Fruit fly (Drosophila melanogaster) whole organism, embryonic: Measurements from ENCODE around the gene cold.

Experiments
- Asciz ChIP-seq: fragments of 200-800 bp; sonication (Bioruptor generic); optimal IDR thresholded peaks from 2 replicates; lab custom pipeline; 2017; ENCODE audit warnings: missing biosample characterization, mild to moderate bottlenecking, missing genetic modification characterization, missing genetic modification reagents
- BEAF-32 ChIP-seq: fragments of 200-800 bp; sonication (Bioruptor generic); optimal IDR thresholded peaks from 3 replicates; lab custom pipeline; 2017; ENCODE audit warnings: missing biosample characterization, missing genetic modification characterization, mild to moderate bottlenecking, moderate library complexity, missing genetic modification reagents
- CG10267 ChIP-seq: fragments of 200-800 bp; sonication (Bioruptor generic); optimal IDR thresholded peaks from 2 replicates; lab custom pipeline; 2018; ENCODE audit warnings: missing biosample characterization, mild to moderate bottlenecking, missing genetic modification characterization, moderate library complexity
- CG10274 ChIP-seq: fragments of 200-800 bp; sonication (Bioruptor generic); optimal IDR thresholded peaks from 3 replicates; lab custom pipeline; 2017; ENCODE audit warnings: missing biosample characterization, mild to moderate bottlenecking, missing genetic modification characterization
- CG11085 ChIP-seq: fragments of 200-800 bp; sonication (Bioruptor generic); IDR thresholded peaks from 2 replicates; pipeline ENCODE4 v1.3.6; 2022; ENCODE audit warnings: missing biosample characterization, missing genetic modification characterization
- CG11456 ChIP-seq: fragments of 200-800 bp; sonication (Bioruptor generic); IDR thresholded peaks from 3 replicates; pipeline ENCODE4 v1.3.6; 2022; ENCODE audit warnings: missing biosample characterization, missing genetic modification characterization
- CG12236 ChIP-seq: fragments of 200-800 bp; sonication (Bioruptor generic); optimal IDR thresholded peaks from 2 replicates; lab custom pipeline; 2016; ENCODE audit warnings: missing biosample characterization, missing genetic modification characterization
- CG13123 ChIP-seq: fragments of 200-800 bp; sonication (Bioruptor generic); optimal IDR thresholded peaks from 2 replicates; lab custom pipeline; 2016; ENCODE audit warnings: missing biosample characterization, missing genetic modification characterization
- CG13624 ChIP-seq: fragments of 200-800 bp; sonication (Bioruptor generic); optimal IDR thresholded peaks from 2 replicates; lab custom pipeline; 2016; ENCODE audit warnings: missing biosample characterization, missing genetic modification characterization
- CG14710 ChIP-seq: fragments of 200-800 bp; sonication (Bioruptor generic); optimal IDR thresholded peaks from 3 replicates; lab custom pipeline; 2019; ENCODE audit warnings: missing biosample characterization, mild to moderate bottlenecking, missing genetic modification characterization, moderate library complexity
- CG15514 ChIP-seq: fragments of 200-800 bp; sonication (Bioruptor generic); optimal IDR thresholded peaks from 3 replicates; lab custom pipeline; 2017; ENCODE audit warnings: missing biosample characterization, missing genetic modification characterization, mild to moderate bottlenecking, moderate library complexity, missing genetic modification reagents
- CG2712 ChIP-seq: fragments of 200-800 bp; optimal IDR thresholded peaks from 3 replicates; lab custom pipeline; 2019; ENCODE audit warnings: missing biosample characterization, mild to moderate bottlenecking, missing genetic modification characterization, moderate library complexity
- CG30431 ChIP-seq: fragments of 200-800 bp; sonication (Bioruptor generic); optimal IDR thresholded peaks from 2 replicates; lab custom pipeline; 2017; ENCODE audit warnings: missing biosample characterization, missing genetic modification characterization
- CG3838 ChIP-seq: fragments of 200-800 bp; sonication (Bioruptor generic); optimal IDR thresholded peaks from 3 replicates; lab custom pipeline; 2016; ENCODE audit warnings: missing biosample characterization, missing genetic modification characterization
- CG4360 ChIP-seq: fragments of 200-800 bp; sonication (Bioruptor generic); IDR thresholded peaks from 2 replicates; pipeline ENCODE4 v1.3.6; 2022; ENCODE audit warnings: missing biosample characterization, missing genetic modification characterization
- CG4404 ChIP-seq: fragments of 200-800 bp; sonication (Bioruptor generic); IDR thresholded peaks from 2 replicates; pipeline ENCODE4 v1.3.6; 2022; ENCODE audit warnings: missing biosample characterization, missing genetic modification characterization
- CG5245 ChIP-seq: fragments of 200-800 bp; sonication (Bioruptor generic); optimal IDR thresholded peaks from 3 replicates; lab custom pipeline; 2016; ENCODE audit warnings: missing biosample characterization, missing genetic modification characterization
- CG6654 ChIP-seq: fragments of 200-800 bp; sonication (Bioruptor generic); optimal IDR thresholded peaks from 2 replicates; lab custom pipeline; 2017; ENCODE audit warnings: missing biosample characterization, mild to moderate bottlenecking, missing genetic modification characterization
- Dek ChIP-seq: fragments of 200-800 bp; sonication (Bioruptor generic); optimal IDR thresholded peaks from 3 replicates; lab custom pipeline; 2019; ENCODE audit warnings: missing biosample characterization, mild to moderate bottlenecking, missing genetic modification characterization, moderate library complexity
- Dip3 ChIP-seq: fragments of 200-800 bp; sonication (Bioruptor generic); optimal IDR thresholded peaks from 3 replicates; lab custom pipeline; 2016; ENCODE audit warnings: missing biosample characterization, missing genetic modification characterization
- ERR ChIP-seq: fragments of 200-800 bp; sonication (Bioruptor generic); optimal IDR thresholded peaks from 2 replicates; lab custom pipeline; 2016; ENCODE audit warnings: missing biosample characterization, missing genetic modification characterization
- Gsc ChIP-seq: fragments of 200-800 bp; sonication (Bioruptor generic); IDR thresholded peaks from 2 replicates; pipeline ENCODE4 v1.3.6; 2022; ENCODE audit warnings: missing biosample characterization, missing genetic modification characterization
- HLHmδ ChIP-seq: fragments of 200-800 bp; sonication (Bioruptor generic); optimal IDR thresholded peaks from 2 replicates; lab custom pipeline; 2018; ENCODE audit warnings: missing biosample characterization, mild to moderate bottlenecking, missing genetic modification characterization, moderate library complexity
- Hr3 ChIP-seq: fragments of 200-800 bp; sonication (Bioruptor generic); optimal IDR thresholded peaks from 3 replicates; lab custom pipeline; 2016; ENCODE audit warnings: missing biosample characterization, missing genetic modification characterization
- Hr39 ChIP-seq: fragments of >200 bp; optimal IDR thresholded peaks from 2 replicates; lab custom pipeline; 2017
- Hsf ChIP-seq: fragments of 200-800 bp; sonication (Bioruptor generic); optimal IDR thresholded peaks from 3 replicates; lab custom pipeline; 2016; ENCODE audit warnings: missing biosample characterization, missing genetic modification characterization
- NFAT ChIP-seq: fragments of 200-800 bp; sonication (Bioruptor generic); IDR thresholded peaks from 2 replicates; pipeline ENCODE4 v1.3.6; 2022; ENCODE audit warnings: missing biosample characterization, missing genetic modification characterization
- Poxn ChIP-seq: fragments of 200-800 bp; sonication (Bioruptor generic); IDR thresholded peaks from 2 replicates; pipeline ENCODE4 v1.3.6; 2022; ENCODE audit warnings: missing biosample characterization, missing genetic modification characterization
- Six4 ChIP-seq: fragments of 200-800 bp; sonication (Bioruptor generic); optimal IDR thresholded peaks from 2 replicates; lab custom pipeline; 2016; ENCODE audit warnings: missing biosample characterization, missing genetic modification characterization
- Tbp ChIP-seq: fragments of >200 bp; optimal IDR thresholded peaks from 2 replicates; lab custom pipeline; 2018; ENCODE audit warnings: missing biosample characterization, missing genetic modification characterization
- Vsx1 ChIP-seq: fragments of 200-800 bp; sonication (Bioruptor generic); optimal IDR thresholded peaks from 2 replicates; lab custom pipeline; 2017; ENCODE audit warnings: missing biosample characterization, mild to moderate bottlenecking, missing genetic modification characterization, missing genetic modification reagents
- abd-A ChIP-seq: fragments of 200-800 bp; sonication (Bioruptor generic); optimal IDR thresholded peaks from 3 replicates; lab custom pipeline; 2019; ENCODE audit warnings: missing biosample characterization, mild to moderate bottlenecking, missing genetic modification characterization, moderate library complexity
- ato ChIP-seq: fragments of 200-800 bp; sonication (Bioruptor generic); IDR thresholded peaks from 2 replicates; pipeline ENCODE4 v1.3.6; 2022; ENCODE audit warnings: missing biosample characterization, missing genetic modification characterization; ENCODE audit not compliant: partially characterized antibody
- btn ChIP-seq: fragments of 200-800 bp; sonication (Bioruptor generic); optimal IDR thresholded peaks from 2 replicates; lab custom pipeline; 2016; ENCODE audit warnings: missing biosample characterization, missing genetic modification characterization
- crc ChIP-seq: fragments of 200-800 bp; sonication (Bioruptor generic); optimal IDR thresholded peaks from 2 replicates; lab custom pipeline; 2016; ENCODE audit warnings: missing biosample characterization, missing genetic modification characterization
- da ChIP-seq: fragments of 200-800 bp; sonication (Bioruptor generic); optimal IDR thresholded peaks from 2 replicates; lab custom pipeline; 2016; ENCODE audit warnings: missing biosample characterization, missing genetic modification characterization
- dimm ChIP-seq: fragments of 200-800 bp; sonication (Bioruptor generic); IDR thresholded peaks from 2 replicates; pipeline ENCODE4 v1.3.6; 2022; ENCODE audit warnings: missing biosample characterization, missing genetic modification characterization
- ems ChIP-seq: fragments of 200-800 bp; sonication (Bioruptor generic); optimal IDR thresholded peaks from 3 replicates; lab custom pipeline; 2016; ENCODE audit warnings: missing biosample characterization, missing genetic modification characterization
- eve ChIP-seq, 2 experiments: fragments of >200 bp; optimal IDR thresholded peaks; 2 replicates each; lab custom pipeline; 2017; ENCODE audit warnings: missing biosample characterization in 2 of 2, missing genetic modification characterization in 2 of 2
- org-1 ChIP-seq: fragments of 200-800 bp; sonication (Bioruptor generic); optimal IDR thresholded peaks from 2 replicates; lab custom pipeline; 2017; ENCODE audit warnings: missing biosample characterization, missing genetic modification characterization
- pb ChIP-seq: fragments of 200-800 bp; sonication (Bioruptor generic); optimal IDR thresholded peaks from 3 replicates; lab custom pipeline; 2016; ENCODE audit warnings: missing biosample characterization, missing genetic modification characterization
- pfk ChIP-seq: fragments of 200-800 bp; sonication (Bioruptor generic); optimal IDR thresholded peaks from 2 replicates; lab custom pipeline; 2018; ENCODE audit warnings: missing biosample characterization, mild to moderate bottlenecking, missing genetic modification characterization, moderate library complexity
- ranshi ChIP-seq: fragments of 200-800 bp; sonication (Bioruptor generic); IDR thresholded peaks from 2 replicates; pipeline ENCODE4 v1.3.6; 2022; ENCODE audit warnings: missing biosample characterization, missing genetic modification characterization
- sc ChIP-seq, 3 experiments: fragments of >200 bp in 2 of 3; fragments of 200-800 bp in 1 of 3; sonication (Bioruptor generic) in 1 of 3; optimal IDR thresholded peaks; 2 replicates in 2 of 3; 3 replicates in 1 of 3; lab custom pipeline; 2017; ENCODE audit warnings: mild to moderate bottlenecking in 1 of 3, missing biosample characterization in 1 of 3, missing genetic modification characterization in 1 of 3, missing genetic modification reagents in 1 of 3
- schlank ChIP-seq: fragments of 200-800 bp; sonication (Bioruptor generic); optimal IDR thresholded peaks from 2 replicates; lab custom pipeline; 2018; ENCODE audit warnings: missing biosample characterization, mild to moderate bottlenecking, missing genetic modification characterization
- seq ChIP-seq: fragments of 200-800 bp; sonication (Bioruptor generic); IDR thresholded peaks from 2 replicates; pipeline ENCODE4 v1.3.6; 2022; ENCODE audit warnings: missing biosample characterization, missing genetic modification characterization
- slp2 ChIP-seq: fragments of 200-800 bp; sonication (Bioruptor generic); optimal IDR thresholded peaks from 2 replicates; lab custom pipeline; 2016; ENCODE audit warnings: missing biosample characterization, missing genetic modification characterization
- ssp ChIP-seq: fragments of 200-800 bp; sonication (Bioruptor generic); IDR thresholded peaks from 2 replicates; pipeline ENCODE4 v1.3.6; 2022; ENCODE audit warnings: missing biosample characterization, missing genetic modification characterization
- stwl ChIP-seq: fragments of 200-800 bp; sonication (Bioruptor generic); optimal IDR thresholded peaks from 3 replicates; lab custom pipeline; 2018; ENCODE audit warnings: missing biosample characterization, mild to moderate bottlenecking, missing genetic modification characterization, moderate library complexity
- toy ChIP-seq: fragments of 200-800 bp; sonication (Bioruptor generic); IDR thresholded peaks from 2 replicates; pipeline ENCODE4 v1.3.6; 2022; ENCODE audit warnings: missing biosample characterization, missing genetic modification characterization
- ttk ChIP-seq: fragments of 200-800 bp; sonication (Bioruptor generic); IDR thresholded peaks from 2 replicates; pipeline ENCODE4 v2.1.2; 2022; ENCODE audit warnings: missing biosample characterization, missing genetic modification characterization
- usp ChIP-seq: fragments of >200 bp; optimal IDR thresholded peaks from 2 replicates; lab custom pipeline; 2017; ENCODE audit warnings: missing biosample characterization, missing genetic modification characterization
- zfh1 ChIP-seq: fragments of 200-800 bp; sonication (Bioruptor generic); IDR thresholded peaks from 3 replicates; pipeline ENCODE4 v1.3.6; 2022; ENCODE audit warnings: missing biosample characterization, missing genetic modification characterization

Gene cold

DNA sequence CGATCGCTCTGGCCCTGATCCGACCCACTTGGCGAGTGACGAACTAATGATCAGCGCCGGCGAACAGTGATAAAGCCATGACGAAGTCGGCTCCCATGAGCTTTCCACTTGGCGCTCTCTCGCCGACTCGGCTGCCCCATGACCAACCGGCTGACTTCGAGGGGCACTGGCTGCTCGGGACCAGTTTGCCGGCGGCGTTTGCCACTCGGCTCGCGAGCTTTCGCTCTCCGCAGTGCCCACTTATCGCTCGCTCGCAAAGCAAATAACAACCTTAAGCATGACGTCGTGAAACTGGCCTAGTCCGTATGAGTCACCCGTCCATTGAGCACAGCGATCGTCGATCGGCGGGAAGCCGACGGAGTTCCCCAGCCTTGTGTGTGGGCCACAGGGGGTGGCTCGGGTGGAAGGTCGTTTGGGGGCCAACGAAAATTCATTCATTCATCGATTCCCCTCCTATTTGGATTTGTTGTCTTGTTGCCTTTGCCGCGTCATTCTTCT, 21.6 kb upstream of the cold start, which contains the start of gene Ets21C (continued):
- TF ChIP-seq CG4360 (GFP tag; lab: Robert Waterston, UW) (no peak), CG12236 (GFP tag; lab: Kevin White, UChicago) (no peak), CG11085 (GFP tag; lab: Robert Waterston, UW) (no peak), Poxn (GFP tag; lab: Robert Waterston, UW) (no peak), CG5245 (GFP tag; lab: Kevin White, UChicago) (no peak), Vsx1 (GFP tag; lab: Kevin White, UChicago) (no peak), toy (GFP tag; lab: Robert Waterston, UW) (no peak), Six4 (GFP tag; lab: Kevin White, UChicago) (no peak), CG15514 (GFP tag; lab: Kevin White, UChicago) (peak; percentile 59), BEAF-32 (no peak), Hr3 (no peak), crc (GFP tag; lab: Kevin White, UChicago) (no peak), CG13624 (GFP tag; lab: Kevin White, UChicago) (no peak), NFAT (GFP tag; lab: Robert Waterston, UW) (0 out of 2 replicates have a peak, but pooled peaks have one; percentile 7), CG14710 (tag; lab: Kevin White, UChicago) (no peak), CG2712 (tag; lab: Kevin White, UChicago) (no peak), CG3838 (GFP tag; lab: Kevin White, UChicago) (no peak), eve (GFP tag; optimal IDR thresholded peaks at IDR 0.05; lab: Kevin White, UChicago) (no peak), ssp (GFP tag; lab: Robert Waterston, UW) (no peak), CG30431 (GFP tag; lab: Kevin White, UChicago) (no peak), ato (GFP tag; lab: Robert Waterston, UW) (no peak), ttk (GFP tag; lab: Robert Waterston, UW) (no peak), HLHmδ (no peak), slp2 (GFP tag; lab: Kevin White, UChicago) (no peak), abd-A (tag; lab: Kevin White, UChicago) (no peak), Dek (tag; lab: Kevin White, UChicago) (no peak), org-1 (GFP tag; lab: Kevin White, UChicago) (peak; percentile 16), ranshi (no peak), usp (GFP tag; lab: Kevin White, UChicago) (no peak), seq (GFP tag; lab: Robert Waterston, UW) (no peak), Hsf (GFP tag; lab: Kevin White, UChicago) (no peak), dimm (no peak), CG4404 (no peak), zfh1 (GFP tag; lab: Robert Waterston, UW) (0 out of 3 replicates have a peak, but pooled peaks have one; percentile 14), Tbp (GFP tag; lab: Kevin White, UChicago) (no peak), pb (no peak), CG10274 (GFP tag; lab: Kevin White, UChicago) (no peak), CG11456 (no peak), btn (no peak), CG6654 (GFP tag; lab: Kevin White, UChicago) (no peak), sc (optimal IDR thresholded peaks at IDR 0.05; lab: Kevin White, UChicago) (no peak), sc (GFP tag; optimal IDR thresholded peaks at IDR 0.05; lab: Kevin White, UChicago) (no peak), Asciz (no peak), da (GFP tag; lab: Kevin White, UChicago) (no peak), CG10267 (no peak), Hr39 (lab: Kevin White, UChicago) (no peak), stwl (no peak), Dip3 (GFP tag; lab: Kevin White, UChicago) (no peak), pfk (no peak), schlank (tag; lab: Kevin White, UChicago) (no peak), CG13123 (GFP tag; lab: Kevin White, UChicago) (no peak), ERR (no peak), Gsc (GFP tag; lab: Robert Waterston, UW) (no peak), ems (GFP tag; lab: Kevin White, UChicago) (no peak)
